Worm (Caenorhabditis elegans): Measurements from ENCODE around the gene Y75B8A.39.

ce11 chrIII:12297303-12297702, 15.7 kb upstream of the Y75B8A.39 start:
- no peak for TF ChIP-seq ztf-23 (GFP tag; IDR thresholded peaks at IDR 0.05)
- TF ChIP-seq T22C8.4 (GFP tag; IDR thresholded peaks at IDR 0.05), result no peak
- no peak for TF ChIP-seq ztf-29 (GFP tag; IDR thresholded peaks at IDR 0.05)

All from whole organism, midembryonic.